Worm (Caenorhabditis elegans): ENCODE data around the gene sumv-2.

ce11 chrV:4637153-4637552 is 19.8 kb downstream of the sumv-2 start:
- TF ChIP-seq elt-3 (tag; optimal IDR thresholded peaks at IDR 0.05) = no peak
- TF ChIP-seq ztf-4 (tag; optimal IDR thresholded peaks at IDR 0.05) = no peak
- no peak for TF ChIP-seq nhr-237 (tag; optimal IDR thresholded peaks at IDR 0.05)
